Fruit fly (Drosophila melanogaster): ENCODE measurements around the gene CG14926.

CG14926 gene

DNA sequence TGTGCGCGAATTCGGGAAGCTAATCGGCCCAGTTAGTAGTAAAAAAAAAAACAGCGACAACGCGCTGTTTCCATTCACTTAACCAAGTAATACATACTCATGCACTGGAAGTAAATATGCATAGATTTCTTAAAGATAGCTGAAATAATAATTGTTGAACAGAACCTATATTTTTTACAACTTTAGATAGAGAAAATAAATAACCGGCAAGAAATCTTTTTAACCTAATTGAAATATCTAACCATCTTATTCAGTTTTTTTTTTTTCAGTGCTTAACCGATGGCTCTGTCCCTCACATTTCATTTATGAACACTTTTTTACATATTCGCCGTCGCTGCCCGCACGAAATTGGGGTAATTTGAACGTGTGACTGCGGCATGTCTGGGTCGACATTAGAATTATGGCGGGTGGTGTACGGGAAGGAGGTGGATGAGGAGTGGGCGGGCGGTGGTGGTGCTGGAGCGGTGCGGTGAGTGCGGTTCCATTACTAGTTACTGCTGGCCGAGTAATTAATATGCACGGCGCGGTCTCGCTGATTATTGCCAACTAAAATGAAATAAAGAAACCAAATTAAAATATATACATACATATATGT lies 11.4 kb downstream of the CG14926 start (continued):
- TF ChIP-seq CG13624 (GFP tag; optimal IDR thresholded peaks at IDR 0.05) (peak; percentile 41), Fer2 (tag; optimal IDR thresholded peaks at IDR 0.05) (no peak), tx (GFP tag; optimal IDR thresholded peaks at IDR 0.05) (peak; percentile 10), cas (GFP tag; IDR thresholded peaks at IDR 0.05) (no peak), toy (GFP tag; IDR thresholded peaks at IDR 0.05) (no peak), BEAF-32 (GFP tag; optimal IDR thresholded peaks at IDR 0.05) (no peak), CG17829 (tag; optimal IDR thresholded peaks at IDR 0.05) (peak; percentile 41), Side (GFP tag; optimal IDR thresholded peaks at IDR 0.05) (no peak), pros (GFP tag; optimal IDR thresholded peaks at IDR 0.05) (no peak), ab (GFP tag; optimal IDR thresholded peaks at IDR 0.05) (no peak), gce (GFP tag; IDR thresholded peaks at IDR 0.05) (no peak), cg (GFP tag; optimal IDR thresholded peaks at IDR 0.05) (no peak), CG6791 (GFP tag; IDR thresholded peaks at IDR 0.05; ENCODE audit: partially characterized antibody) (no peak), CG6272 (GFP tag; IDR thresholded peaks at IDR 0.05) (no peak), cad (GFP tag; optimal IDR thresholded peaks at IDR 0.05) (no peak), CG31365 (tag; optimal IDR thresholded peaks at IDR 0.05) (no peak), CG5953 (GFP tag; IDR thresholded peaks at IDR 0.05) (no peak), chn (GFP tag; optimal IDR thresholded peaks at IDR 0.05) (no peak), CG12219 (GFP tag; optimal IDR thresholded peaks at IDR 0.05) (peak; percentile 10), fru (optimal IDR thresholded peaks at IDR 0.05) (no peak), vfl (GFP tag; optimal IDR thresholded peaks at IDR 0.05) (no peak), br (optimal IDR thresholded peaks at IDR 0.05) (no peak), lola (GFP tag; optimal IDR thresholded peaks at IDR 0.05) (peak in 1 of 3 experiments; percentile 57), NC2α (GFP tag; optimal IDR thresholded peaks at IDR 0.05) (no peak), ro (GFP tag; IDR thresholded peaks at IDR 0.05) (no peak), Drgx (GFP tag; IDR thresholded peaks at IDR 0.05) (no peak), CG18476 (GFP tag; optimal IDR thresholded peaks at IDR 0.05) (peak; percentile 13), CG7928 (GFP tag; optimal IDR thresholded peaks at IDR 0.05) (no peak), Blimp-1 (GFP tag; optimal IDR thresholded peaks at IDR 0.05) (peak; percentile 65), ken (GFP tag; IDR thresholded peaks at IDR 0.05) (no peak), CG31224 (GFP tag; IDR thresholded peaks at IDR 0.05) (0 out of 2 replicates have a peak, but pooled peaks have one; percentile 23), row (GFP tag; IDR thresholded peaks at IDR 0.05) (peak; percentile 65), Hr39 (optimal IDR thresholded peaks at IDR 0.05) (no peak), CG9215 (GFP tag; IDR thresholded peaks at IDR 0.05) (no peak), vvl (GFP tag; IDR thresholded peaks at IDR 0.05) (peak; percentile 76), CG10209 (GFP tag; optimal IDR thresholded peaks at IDR 0.05) (peak; percentile 47), CG16813 (GFP tag; IDR thresholded peaks at IDR 0.05; ENCODE audit: partially characterized antibody) (no peak), CG17612 (GFP tag; IDR thresholded peaks at IDR 0.05) (no peak), CG1647 (GFP tag; optimal IDR thresholded peaks at IDR 0.05) (no peak), CG12071 (GFP tag; optimal IDR thresholded peaks at IDR 0.05) (no peak), bcd (GFP tag; optimal IDR thresholded peaks at IDR 0.05) (no peak), ash1 (GFP tag; optimal IDR thresholded peaks at IDR 0.05) (no peak), CG18599 (GFP tag; optimal IDR thresholded peaks at IDR 0.05) (peak; percentile 28), Fer3 (tag; optimal IDR thresholded peaks at IDR 0.05) (peak; percentile 29), CG15073 (GFP tag; optimal IDR thresholded peaks at IDR 0.05) (no peak), seq (GFP tag; IDR thresholded peaks at IDR 0.05) (no peak), C15 (GFP tag; IDR thresholded peaks at IDR 0.05) (no peak), ara (GFP tag; IDR thresholded peaks at IDR 0.05) (peak; percentile 51; the same call in 1 of the 2 replicates), CG17385 (GFP tag; optimal IDR thresholded peaks at IDR 0.05) (peak; percentile 34), CG14965 (GFP tag; optimal IDR thresholded peaks at IDR 0.05; ENCODE audit: borderline replicate concordance) (no peak), odd (GFP tag; optimal IDR thresholded peaks at IDR 0.05) (no peak), ci (GFP tag; IDR thresholded peaks at IDR 0.05) (peak; percentile 61; the same call in 1 of the 3 replicates)
